Fruit fly (Drosophila melanogaster): ENCODE results near the gene GlcAT-I.

The GlcAT-I gene

dm6 chrX:4119582-4119981 lies 11.4 kb upstream of the GlcAT-I start:
- no peak for TF ChIP-seq lola (GFP tag; optimal IDR thresholded peaks at IDR 0.05)
- no peak for TF ChIP-seq OdsH (GFP tag; optimal IDR thresholded peaks at IDR 0.05)
- TF ChIP-seq Sp1 (GFP tag; optimal IDR thresholded peaks at IDR 0.05): no peak
- TF ChIP-seq Dif (GFP tag; optimal IDR thresholded peaks at IDR 0.05; ENCODE audit: partially characterized antibody): no peak
- TF ChIP-seq woc (GFP tag; optimal IDR thresholded peaks at IDR 0.05): no peak
- no peak for TF ChIP-seq Hnf4 (GFP tag; optimal IDR thresholded peaks at IDR 0.05)
- TF ChIP-seq Hr78 (GFP tag; optimal IDR thresholded peaks at IDR 0.05): no peak
- TF ChIP-seq dsf (GFP tag; optimal IDR thresholded peaks at IDR 0.05; ENCODE audit: borderline replicate concordance): no peak
- no peak for TF ChIP-seq CG32264 (GFP tag; optimal IDR thresholded peaks at IDR 0.05)

- TF ChIP-seq tai (GFP tag; optimal IDR thresholded peaks at IDR 0.05) (no peak), N (GFP tag; optimal IDR thresholded peaks at IDR 0.05) (no peak)
These were observed 8.0 kb downstream of the GlcAT-I start for dm6 chrX:4139043-4139442.

- TF ChIP-seq HLH106 (tag; optimal IDR thresholded peaks at IDR 0.05) (peak; percentile 11), Sp1 (GFP tag; optimal IDR thresholded peaks at IDR 0.05) (no peak), dl (GFP tag; optimal IDR thresholded peaks at IDR 0.05; ENCODE audit: insufficient read depth in 1 of 2, partially characterized antibody in 2 of 2) (no peak)
These were observed 20.0 kb downstream of the GlcAT-I start for dm6 chrX:4150989-4151388.

dm6 chrX:4170492-4170891 lies 39.5 kb downstream of the GlcAT-I start:
- TF ChIP-seq foxo (GFP tag; optimal IDR thresholded peaks at IDR 0.05): no peak
- TF ChIP-seq dl (GFP tag; optimal IDR thresholded peaks at IDR 0.05; ENCODE audit: insufficient read depth in 1 of 2, partially characterized antibody in 2 of 2): no peak
- no peak for TF ChIP-seq sage (GFP tag; optimal IDR thresholded peaks at IDR 0.05)
- TF ChIP-seq CrebA (GFP tag; optimal IDR thresholded peaks at IDR 0.05; ENCODE audit: borderline replicate concordance): no peak
- no peak for TF ChIP-seq lola (GFP tag; optimal IDR thresholded peaks at IDR 0.05)
- TF ChIP-seq brk (GFP tag; optimal IDR thresholded peaks at IDR 0.05): no peak
- no peak for TF ChIP-seq dmrt93B (GFP tag; optimal IDR thresholded peaks at IDR 0.05)
- TF ChIP-seq Rel (GFP tag; optimal IDR thresholded peaks at IDR 0.05): no peak
- no peak for TF ChIP-seq Rel (tag; optimal IDR thresholded peaks at IDR 0.05)
- no peak for TF ChIP-seq HLH106 (tag; optimal IDR thresholded peaks at IDR 0.05)
- no peak for TF ChIP-seq Dif (GFP tag; optimal IDR thresholded peaks at IDR 0.05; ENCODE audit: partially characterized antibody)
- TF ChIP-seq Sp1 (GFP tag; optimal IDR thresholded peaks at IDR 0.05): no peak
- TF ChIP-seq Mio (GFP tag; optimal IDR thresholded peaks at IDR 0.05): no peak
- no peak for TF ChIP-seq Abd-B (GFP tag; optimal IDR thresholded peaks at IDR 0.05)
- TF ChIP-seq CG32264 (GFP tag; optimal IDR thresholded peaks at IDR 0.05): no peak
- TF ChIP-seq br (GFP tag; optimal IDR thresholded peaks at IDR 0.05): no peak
- no peak for TF ChIP-seq jim (GFP tag; optimal IDR thresholded peaks at IDR 0.05)
- no peak for TF ChIP-seq sv (GFP tag; optimal IDR thresholded peaks at IDR 0.05)
- TF ChIP-seq CG9705 (GFP tag; optimal IDR thresholded peaks at IDR 0.05): no peak
- no peak for TF ChIP-seq N (GFP tag; optimal IDR thresholded peaks at IDR 0.05)

dm6 chrX:4172143-4172771 lies 41.2 kb downstream of the GlcAT-I start:
- TF ChIP-seq Myc (optimal IDR thresholded peaks at IDR 0.05) (no peak), GATAd (GFP tag; optimal IDR thresholded peaks at IDR 0.05) (no peak), tai (GFP tag; optimal IDR thresholded peaks at IDR 0.05) (no peak), Hr78 (GFP tag; optimal IDR thresholded peaks at IDR 0.05) (no peak), Hr83 (GFP tag; optimal IDR thresholded peaks at IDR 0.05; ENCODE audit: poor library complexity, severe bottlenecking) (no peak), dmrt93B (GFP tag; optimal IDR thresholded peaks at IDR 0.05) (no peak), woc (GFP tag; optimal IDR thresholded peaks at IDR 0.05) (no peak), N (GFP tag; optimal IDR thresholded peaks at IDR 0.05) (no peak), br (GFP tag; optimal IDR thresholded peaks at IDR 0.05) (no peak), dsf (GFP tag; optimal IDR thresholded peaks at IDR 0.05; ENCODE audit: borderline replicate concordance) (no peak), Jra (GFP tag; optimal IDR thresholded peaks at IDR 0.05) (no peak), Abd-B (GFP tag; optimal IDR thresholded peaks at IDR 0.05) (no peak), Vsx2 (GFP tag; optimal IDR thresholded peaks at IDR 0.05; ENCODE audit: partially characterized antibody) (no peak), CG9705 (GFP tag; optimal IDR thresholded peaks at IDR 0.05) (no peak), psq (GFP tag; optimal IDR thresholded peaks at IDR 0.05) (no peak)

All from whole organism, wandering third instar larva.